Fruit fly (Drosophila melanogaster) whole organism: Measurements from ENCODE around the gene Cyt-c-p.

Source experiments
- CG8478 ChIP-seq: fragments of >200 bp; optimal IDR thresholded peaks from 2 replicates; lab custom pipeline; 2018; ENCODE audit warnings: inconsistent platforms
- Dll ChIP-seq: fragments of >200 bp; optimal IDR thresholded peaks from 2 replicates; lab custom pipeline; 2017
- EcR ChIP-seq, 2 experiments: fragments of >200 bp; optimal IDR thresholded peaks; 2 replicates each; lab custom pipeline; 2017; ENCODE audit warnings: missing biosample characterization in 2 of 2, missing genetic modification characterization in 2 of 2, missing genetic modification reagents in 2 of 2
- pan ChIP-seq: fragments of >200 bp; optimal IDR thresholded peaks from 2 replicates; lab custom pipeline; 2017
- psq ChIP-seq: fragments of >200 bp; optimal IDR thresholded peaks from 2 replicates; lab custom pipeline; 2017
- usp ChIP-seq: fragments of >200 bp; optimal IDR thresholded peaks from 2 replicates; lab custom pipeline; 2017; ENCODE audit warnings: missing biosample characterization, missing genetic modification characterization, mixed read lengths

The Cyt-c-p gene

dm6 chr2L:16719643-16720515, at the start of gene Cyt-c-p:
Cyt-c-p (plus strand) TSS chr2L:16719932.
- no peak for TF ChIP-seq usp
- TF ChIP-seq CG8478 = no peak
- TF ChIP-seq psq = no peak
- no peak for TF ChIP-seq pan (lab: Kevin White, UChicago)

- TF ChIP-seq Dll (lab: Kevin White, UChicago) (no peak), EcR (GFP tag; optimal IDR thresholded peaks at IDR 0.05; lab: Kevin White, UChicago) (no peak), CG8478 (no peak), pan (lab: Kevin White, UChicago) (no peak), usp (no peak), psq (no peak)
Measured at dm6 chr2L:16672290-16672689, 47.4 kb upstream of the Cyt-c-p start.

- no peak for TF ChIP-seq EcR (GFP tag; optimal IDR thresholded peaks at IDR 0.05; lab: Kevin White, UChicago)
- TF ChIP-seq CG8478 = no peak
- no peak for TF ChIP-seq pan (lab: Kevin White, UChicago)
- TF ChIP-seq psq = no peak
- TF ChIP-seq Dll (lab: Kevin White, UChicago) = no peak
- no peak for TF ChIP-seq usp
Measured at dm6 chr2L:16676651-16677359, 42.9 kb upstream of the Cyt-c-p start, which contains the start of the genes Trpgamma and her. Trpgamma (minus strand) TSS chr2L:16676701. her (plus strand) TSS chr2L:16677185.

dm6 chr2L:16679073-16679472, 40.7 kb upstream of the Cyt-c-p start:
- TF ChIP-seq pan (lab: Kevin White, UChicago) (no peak), psq (no peak), EcR (GFP tag; optimal IDR thresholded peaks at IDR 0.05; lab: Kevin White, UChicago) (no peak), usp (no peak), CG8478 (no peak), Dll (lab: Kevin White, UChicago) (no peak)

- no peak for TF ChIP-seq CG8478
- TF ChIP-seq usp = no peak
- TF ChIP-seq Dll (lab: Kevin White, UChicago) = no peak
- TF ChIP-seq EcR (GFP tag; optimal IDR thresholded peaks at IDR 0.05; lab: Kevin White, UChicago) = peak; percentile 20 to 62
Measured at dm6 chr2L:16679817-16680683, 39.7 kb upstream of the Cyt-c-p start, which contains the start of the genes grp and squ. grp (plus strand) TSS chr2L:16680054. squ (plus strand) TSS chr2L:16680054.

- TF ChIP-seq EcR (GFP tag; optimal IDR thresholded peaks at IDR 0.05; lab: Kevin White, UChicago) = no peak
- TF ChIP-seq psq = no peak
- no peak for TF ChIP-seq usp
- TF ChIP-seq pan (lab: Kevin White, UChicago) = no peak
- no peak for TF ChIP-seq CG8478
- TF ChIP-seq Dll (lab: Kevin White, UChicago) = no peak
Measured at dm6 chr2L:16682203-16682602, 37.5 kb upstream of the Cyt-c-p start, which contains the start of gene CG33552. CG33552 (plus strand) TSS chr2L:16682503.

dm6 chr2L:16683958-16684877, 35.5 kb upstream of the Cyt-c-p start, which contains the start of gene CG31807:
CG31807 (minus strand) TSS chr2L:16684008.
- no peak for TF ChIP-seq pan (lab: Kevin White, UChicago)
- no peak for TF ChIP-seq Dll (lab: Kevin White, UChicago)
- no peak for TF ChIP-seq usp
- no peak for TF ChIP-seq CG8478
- TF ChIP-seq EcR (GFP tag; optimal IDR thresholded peaks at IDR 0.05; lab: Kevin White, UChicago) = no peak
- TF ChIP-seq psq = no peak

dm6 chr2L:16684908-16685611, 34.7 kb upstream of the Cyt-c-p start:
- no peak for TF ChIP-seq pan (lab: Kevin White, UChicago)
- peak in 1 of 2 experiments; percentile 65 for TF ChIP-seq EcR (GFP tag; optimal IDR thresholded peaks at IDR 0.05; lab: Kevin White, UChicago)

dm6 chr2L:16685612-16685912, 34.2 kb upstream of the Cyt-c-p start:
- TF ChIP-seq pan (lab: Kevin White, UChicago) (no peak), usp (no peak), psq (no peak), Dll (lab: Kevin White, UChicago) (no peak), CG8478 (no peak), EcR (GFP tag; optimal IDR thresholded peaks at IDR 0.05; lab: Kevin White, UChicago) (no peak)

dm6 chr2L:16686412-16687043, 33.2 kb upstream of the Cyt-c-p start:
- TF ChIP-seq usp (no peak), Dll (lab: Kevin White, UChicago) (no peak), psq (no peak), pan (lab: Kevin White, UChicago) (no peak), EcR (GFP tag; optimal IDR thresholded peaks at IDR 0.05; lab: Kevin White, UChicago) (no peak), CG8478 (no peak)
